Worm (Caenorhabditis elegans): ENCODE results near the gene ugt-50.
A peak's percentile ranks its signal among the peaks of the same experiment; 100 is the strongest.

Gene ugt-50

ce11 chrX:12661091-12661526 lies 30.3 kb upstream of the ugt-50 start:
- TF ChIP-seq F13H6.1 (tag; optimal IDR thresholded peaks at IDR 0.05) = peak; percentile 67
- peak; percentile 38 for TF ChIP-seq nhr-25 (tag; optimal IDR thresholded peaks at IDR 0.05)
- peak; percentile 9 for TF ChIP-seq Y55F3AM.14 (GFP tag; optimal IDR thresholded peaks at IDR 0.05)
- peak; percentile 52 for TF ChIP-seq unc-55 (GFP tag; optimal IDR thresholded peaks at IDR 0.05)
- peak; percentile 48 for TF ChIP-seq lin-11 (tag; optimal IDR thresholded peaks at IDR 0.05)
- peak in 1 of 2 experiments; percentile 46 for TF ChIP-seq lsy-2 (tag; optimal IDR thresholded peaks at IDR 0.05)
- TF ChIP-seq nhr-10 (tag; optimal IDR thresholded peaks at IDR 0.05) = no peak
- peak; percentile 10 for TF ChIP-seq gmeb-1 (tag; optimal IDR thresholded peaks at IDR 0.05)
- TF ChIP-seq crh-2 (tag; optimal IDR thresholded peaks at IDR 0.05) = peak; percentile 41
- no peak for TF ChIP-seq egl-27 (tag; optimal IDR thresholded peaks at IDR 0.05)
- TF ChIP-seq nhr-21 (tag; optimal IDR thresholded peaks at IDR 0.05) = peak; percentile 73
- TF ChIP-seq sma-9 (GFP tag; optimal IDR thresholded peaks at IDR 0.05) = peak; percentile 78
- TF ChIP-seq sma-9 (tag; optimal IDR thresholded peaks at IDR 0.05) = no peak
- no peak for TF ChIP-seq ztf-11 (tag; optimal IDR thresholded peaks at IDR 0.05)
- TF ChIP-seq C34F6.9 (tag; optimal IDR thresholded peaks at IDR 0.05) = peak; percentile 44
- peak; percentile 61 for TF ChIP-seq fos-1 (tag; optimal IDR thresholded peaks at IDR 0.05)
- TF ChIP-seq mdl-1 (tag; optimal IDR thresholded peaks at IDR 0.05) = peak in 1 of 2 experiments; percentile 35
- TF ChIP-seq nhr-77 (tag; optimal IDR thresholded peaks at IDR 0.05) = no peak
- TF ChIP-seq sma-3 (GFP tag; optimal IDR thresholded peaks at IDR 0.05) = peak; percentile 70

ce11 chrX:12663114-12663513 lies 28.3 kb upstream of the ugt-50 start:
- TF ChIP-seq egl-27 (tag; optimal IDR thresholded peaks at IDR 0.05) (no peak), nhr-237 (tag; optimal IDR thresholded peaks at IDR 0.05) (no peak), lsy-2 (tag; optimal IDR thresholded peaks at IDR 0.05) (peak in 1 of 2 experiments; percentile 14), nhr-129 (tag; optimal IDR thresholded peaks at IDR 0.05) (no peak), ztf-4 (tag; optimal IDR thresholded peaks at IDR 0.05) (peak; percentile 0), Y55F3AM.14 (GFP tag; optimal IDR thresholded peaks at IDR 0.05) (no peak), nhr-25 (tag; optimal IDR thresholded peaks at IDR 0.05) (peak; percentile 4), nhr-6 (tag; optimal IDR thresholded peaks at IDR 0.05) (no peak)

DNA sequence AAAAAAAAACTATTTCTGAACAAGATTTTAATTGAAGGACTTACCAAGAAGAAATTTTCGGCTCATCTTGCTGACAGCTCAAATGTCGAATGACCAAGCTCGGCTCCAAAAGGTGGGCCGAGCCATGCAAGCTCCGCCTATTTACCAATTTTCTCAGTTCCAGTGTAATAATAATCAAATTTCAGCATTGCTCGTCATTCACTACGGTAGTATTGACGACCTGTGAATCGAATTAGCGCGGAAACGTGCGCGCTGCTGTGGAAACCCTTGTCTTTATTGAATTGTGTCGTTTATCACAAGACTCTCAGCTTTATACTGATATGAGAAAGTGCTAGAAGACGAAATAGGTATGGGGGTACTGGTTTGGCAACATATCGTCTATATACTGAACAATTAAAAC lies 27.8 kb upstream of the ugt-50 start, which contains the start of gene nlp-76:
Gene nlp-76 (minus strand): TSS at position 367 of the 400 bp plus-strand sequence.
- TF ChIP-seq sma-9 (GFP tag; optimal IDR thresholded peaks at IDR 0.05) = peak; percentile 16
- TF ChIP-seq sma-9 (tag; optimal IDR thresholded peaks at IDR 0.05) = no peak
- TF ChIP-seq lin-11 (tag; optimal IDR thresholded peaks at IDR 0.05) = peak; percentile 62
- TF ChIP-seq crh-2 (tag; optimal IDR thresholded peaks at IDR 0.05) = peak; percentile 34
- TF ChIP-seq ztf-4 (tag; optimal IDR thresholded peaks at IDR 0.05) = no peak
- TF ChIP-seq lsy-2 (tag; optimal IDR thresholded peaks at IDR 0.05) = no peak
- peak; percentile 10 for TF ChIP-seq sma-3 (GFP tag; optimal IDR thresholded peaks at IDR 0.05)
- TF ChIP-seq nhr-129 (tag; optimal IDR thresholded peaks at IDR 0.05) = peak; percentile 47
- peak; percentile 93 for TF ChIP-seq ama-1 (optimal IDR thresholded peaks at IDR 0.05)

- no peak for TF ChIP-seq gmeb-1 (tag; optimal IDR thresholded peaks at IDR 0.05)
- TF ChIP-seq crh-2 (tag; optimal IDR thresholded peaks at IDR 0.05) = no peak
- no peak for TF ChIP-seq sma-9 (GFP tag; optimal IDR thresholded peaks at IDR 0.05)
- TF ChIP-seq sma-9 (tag; optimal IDR thresholded peaks at IDR 0.05) = no peak
- TF ChIP-seq unc-55 (GFP tag; optimal IDR thresholded peaks at IDR 0.05) = no peak
- TF ChIP-seq elt-1 (tag; optimal IDR thresholded peaks at IDR 0.05) = no peak
- TF ChIP-seq ZK546.5 (tag; optimal IDR thresholded peaks at IDR 0.05) = no peak
Observed at ce11 chrX:12664443-12664842, 26.9 kb upstream of the ugt-50 start.

DNA sequence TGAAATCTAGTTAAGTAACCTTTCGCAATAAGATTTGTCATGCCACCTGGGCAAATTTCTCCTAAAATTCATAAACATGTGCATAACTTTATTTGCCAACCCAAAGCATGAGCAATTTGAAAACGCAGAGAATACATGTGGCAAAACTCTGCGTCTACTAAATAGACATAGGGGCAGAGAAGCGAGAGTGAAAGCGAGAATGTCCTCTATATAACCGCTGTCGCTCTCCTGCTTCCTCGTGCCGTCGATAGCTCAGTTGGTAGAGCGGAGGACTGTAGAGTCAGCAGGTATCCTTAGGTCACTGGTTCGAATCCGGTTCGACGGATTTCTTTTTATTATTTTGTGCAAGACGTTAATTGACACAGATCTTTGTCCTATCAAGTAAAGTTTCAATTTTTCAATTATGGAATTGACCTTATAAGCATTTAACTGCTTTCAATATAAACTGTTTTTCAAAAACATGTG lies 26.4 kb upstream of the ugt-50 start:
- TF ChIP-seq F13H6.1 (tag; optimal IDR thresholded peaks at IDR 0.05) (peak; percentile 81), lin-11 (tag; optimal IDR thresholded peaks at IDR 0.05) (peak; percentile 60), unc-55 (GFP tag; optimal IDR thresholded peaks at IDR 0.05) (peak; percentile 63), sma-9 (GFP tag; optimal IDR thresholded peaks at IDR 0.05) (peak; percentile 88), sma-9 (tag; optimal IDR thresholded peaks at IDR 0.05) (no peak), nhr-6 (tag; optimal IDR thresholded peaks at IDR 0.05) (peak; percentile 45), lin-13 (GFP tag; optimal IDR thresholded peaks at IDR 0.05) (peak; percentile 80), nhr-77 (tag; optimal IDR thresholded peaks at IDR 0.05) (no peak), elt-1 (tag; optimal IDR thresholded peaks at IDR 0.05) (no peak), nhr-11 (tag; optimal IDR thresholded peaks at IDR 0.05) (peak; percentile 10), peb-1 (tag; optimal IDR thresholded peaks at IDR 0.05) (no peak), unc-39 (tag; optimal IDR thresholded peaks at IDR 0.05) (no peak), lsy-2 (tag; optimal IDR thresholded peaks at IDR 0.05) (peak in 1 of 2 experiments; percentile 51), ceh-16 (tag; optimal IDR thresholded peaks at IDR 0.05) (no peak), elt-3 (tag; optimal IDR thresholded peaks at IDR 0.05) (no peak), nhr-25 (tag; optimal IDR thresholded peaks at IDR 0.05) (peak; percentile 4), C34F6.9 (tag; optimal IDR thresholded peaks at IDR 0.05) (peak; percentile 19), alr-1 (tag; optimal IDR thresholded peaks at IDR 0.05) (no peak), nhr-237 (tag; optimal IDR thresholded peaks at IDR 0.05) (no peak), snpc-4 (tag; optimal IDR thresholded peaks at IDR 0.05) (peak; percentile 50), sem-4 (tag; optimal IDR thresholded peaks at IDR 0.05) (peak; percentile 40), ztf-1 (GFP tag; conservative IDR thresholded peaks at IDR 0.05) (no peak), skn-1 (tag; optimal IDR thresholded peaks at IDR 0.05) (no peak), nhr-23 (tag; optimal IDR thresholded peaks at IDR 0.05) (no peak), sma-3 (GFP tag; optimal IDR thresholded peaks at IDR 0.05) (peak; percentile 67), ztf-11 (tag; optimal IDR thresholded peaks at IDR 0.05) (no peak), egl-27 (tag; optimal IDR thresholded peaks at IDR 0.05) (peak; percentile 35), lin-39 (tag; optimal IDR thresholded peaks at IDR 0.05) (no peak), nhr-21 (tag; optimal IDR thresholded peaks at IDR 0.05) (peak; percentile 73), mab-5 (tag; optimal IDR thresholded peaks at IDR 0.05) (peak; percentile 22), dmd-4 (tag; optimal IDR thresholded peaks at IDR 0.05) (no peak), ama-1 (optimal IDR thresholded peaks at IDR 0.05) (peak; percentile 74)

Data from whole organism, L2 larva.